Worm (Caenorhabditis elegans): Measurements from ENCODE around the gene C03C10.7.

ce11 chrIII:4120386-4120785, 24.5 kb downstream of the C03C10.7 start:
- TF ChIP-seq pha-4 (tag; optimal IDR thresholded peaks at IDR 0.05), result no peak
- no peak for TF ChIP-seq blmp-1 (tag; optimal IDR thresholded peaks at IDR 0.05)
- TF ChIP-seq elt-3 (tag; optimal IDR thresholded peaks at IDR 0.05), result no peak
- TF ChIP-seq unc-62 (GFP tag; optimal IDR thresholded peaks at IDR 0.05), result no peak
- no peak for TF ChIP-seq tbx-8 (GFP tag; optimal IDR thresholded peaks at IDR 0.05)
- TF ChIP-seq snpc-4 (tag; optimal IDR thresholded peaks at IDR 0.05), result no peak
- TF ChIP-seq nhr-28 (tag; optimal IDR thresholded peaks at IDR 0.05), result no peak
- TF ChIP-seq hlh-1 (tag; optimal IDR thresholded peaks at IDR 0.05), result no peak
